Fruit fly (Drosophila melanogaster) whole organism, prepupa: ENCODE results near the gene CG12594.
A peak's percentile ranks its signal among the peaks of the same experiment; 100 is the strongest.

ENCODE experiments used
- Blimp-1 ChIP-seq: fragments of 200-800 bp; sonication (Bioruptor generic); optimal IDR thresholded peaks from 3 replicates; lab custom pipeline; 2017; ENCODE audit warnings: missing biosample characterization, missing genetic modification characterization, mild to moderate bottlenecking, moderate library complexity, missing genetic modification reagents
- CG10669 ChIP-seq: fragments of 200-800 bp; sonication (Bioruptor generic); optimal IDR thresholded peaks from 3 replicates; lab custom pipeline; 2018; ENCODE audit warnings: missing biosample characterization, mild to moderate bottlenecking, missing genetic modification characterization, moderate library complexity
- CG11294 ChIP-seq: fragments of 200-800 bp; sonication (Bioruptor generic); IDR thresholded peaks from 2 replicates; pipeline ENCODE4 v1.3.6; 2022; ENCODE audit warnings: missing biosample characterization, missing genetic modification characterization
- CG3032 ChIP-seq: fragments of 200-800 bp; optimal IDR thresholded peaks from 2 replicates; lab custom pipeline; 2019; ENCODE audit warnings: missing biosample characterization, mild to moderate bottlenecking, missing genetic modification characterization, moderate library complexity
- CG31627 ChIP-seq: fragments of 200-800 bp; sonication (Bioruptor generic); optimal IDR thresholded peaks from 3 replicates; lab custom pipeline; 2016; ENCODE audit warnings: missing biosample characterization, missing genetic modification characterization
- CG32006 ChIP-seq: fragments of 200-800 bp; sonication (Bioruptor generic); optimal IDR thresholded peaks from 3 replicates; lab custom pipeline; 2017; ENCODE audit warnings: missing biosample characterization, mild to moderate bottlenecking, missing genetic modification characterization
- CG34406 ChIP-seq: fragments of 200-800 bp; sonication (Bioruptor generic); optimal IDR thresholded peaks from 3 replicates; lab custom pipeline; 2016; ENCODE audit warnings: missing biosample characterization, missing genetic modification characterization
- CG7368 ChIP-seq: fragments of 200-800 bp; sonication (Bioruptor generic); optimal IDR thresholded peaks from 3 replicates; lab custom pipeline; 2016; ENCODE audit warnings: missing biosample characterization, missing genetic modification characterization
- CG8119 ChIP-seq: fragments of 200-800 bp; sonication (Bioruptor generic); IDR thresholded peaks from 3 replicates; pipeline ENCODE4 v1.3.6; 2022; ENCODE audit warnings: missing biosample characterization, missing genetic modification characterization
- CG8319 ChIP-seq: fragments of 200-800 bp; sonication (Bioruptor generic); optimal IDR thresholded peaks from 3 replicates; lab custom pipeline; 2016; ENCODE audit warnings: missing biosample characterization, missing genetic modification characterization
- CG8632 ChIP-seq: fragments of 200-800 bp; sonication (Bioruptor generic); optimal IDR thresholded peaks from 3 replicates; lab custom pipeline; 2016; ENCODE audit warnings: missing biosample characterization, missing genetic modification characterization
- Eip75B ChIP-seq: fragments of 200-800 bp; sonication (Bioruptor generic); optimal IDR thresholded peaks from 3 replicates; lab custom pipeline; 2016; ENCODE audit warnings: missing biosample characterization, missing genetic modification characterization
- Gug ChIP-seq: fragments of 200-800 bp; sonication (Bioruptor generic); IDR thresholded peaks from 2 replicates; pipeline ENCODE4 v1.3.6; 2022; ENCODE audit warnings: missing biosample characterization, missing genetic modification characterization
- Lpt ChIP-seq: fragments of 200-800 bp; sonication (Bioruptor generic); optimal IDR thresholded peaks from 3 replicates; lab custom pipeline; 2016; ENCODE audit warnings: missing biosample characterization, missing genetic modification characterization
- Sox15 ChIP-seq: fragments of 200-800 bp; sonication (Bioruptor generic); optimal IDR thresholded peaks from 3 replicates; lab custom pipeline; 2016; ENCODE audit warnings: missing biosample characterization, missing genetic modification characterization
- acj6 ChIP-seq: fragments of 200-800 bp; sonication (Bioruptor generic); optimal IDR thresholded peaks from 3 replicates; lab custom pipeline; 2016; ENCODE audit warnings: missing biosample characterization, missing genetic modification characterization
- cyc ChIP-seq: fragments of 200-800 bp; sonication (Bioruptor generic); optimal IDR thresholded peaks from 3 replicates; lab custom pipeline; 2016; ENCODE audit warnings: missing biosample characterization, missing genetic modification characterization
- esn ChIP-seq: fragments of 200-800 bp; sonication (Bioruptor generic); optimal IDR thresholded peaks from 2 replicates; lab custom pipeline; 2016; ENCODE audit warnings: missing biosample characterization, mild to moderate bottlenecking, missing genetic modification characterization, moderate library complexity
- fd85E ChIP-seq: fragments of 200-800 bp; sonication (Bioruptor generic); optimal IDR thresholded peaks from 3 replicates; lab custom pipeline; 2016; ENCODE audit warnings: missing biosample characterization, missing genetic modification characterization
- fkh ChIP-seq: fragments of 200-800 bp; sonication (Bioruptor generic); optimal IDR thresholded peaks from 3 replicates; lab custom pipeline; 2017; ENCODE audit warnings: missing biosample characterization, mild to moderate bottlenecking, missing genetic modification characterization, moderate library complexity
- lz ChIP-seq: fragments of 200-800 bp; sonication (Bioruptor generic); optimal IDR thresholded peaks from 3 replicates; lab custom pipeline; 2016; ENCODE audit warnings: missing biosample characterization, missing genetic modification characterization
- pdm3 ChIP-seq: fragments of 200-800 bp; sonication (Bioruptor generic); optimal IDR thresholded peaks from 3 replicates; lab custom pipeline; 2016; ENCODE audit warnings: missing biosample characterization, missing genetic modification characterization
- ss ChIP-seq, 2 experiments: fragments of 200-800 bp; sonication (Bioruptor generic); optimal IDR thresholded peaks; 2 replicates in 1 of 2; 3 replicates in 1 of 2; lab custom pipeline; 2017 to 2018; ENCODE audit warnings: mild to moderate bottlenecking in 2 of 2, missing biosample characterization in 2 of 2, missing genetic modification characterization in 2 of 2, moderate library complexity in 1 of 2
- svp ChIP-seq: fragments of 200-800 bp; sonication (Bioruptor generic); peaks from one replicate; lab custom pipeline; 2016; ENCODE audit warnings: missing biosample characterization, missing genetic modification characterization

CG12594 gene

dm6 chr3R:11780181-11780688 lies 58.7 kb downstream of the CG12594 start (continued):
- TF ChIP-seq ss (GFP tag; optimal IDR thresholded peaks at IDR 0.05; lab: Kevin White, UChicago) (peak; percentile 96 to 98), Lpt (GFP tag; lab: Kevin White, UChicago) (peak; percentile 93), Sox15 (GFP tag; lab: Kevin White, UChicago) (peak; percentile 93), CG31627 (GFP tag; lab: Kevin White, UChicago) (peak; percentile 89), acj6 (GFP tag; lab: Kevin White, UChicago) (peak; percentile 98), CG8632 (peak; percentile 98), esn (GFP tag; lab: Kevin White, UChicago) (peak; percentile 97), CG32006 (GFP tag; lab: Kevin White, UChicago) (peak; percentile 99), pdm3 (GFP tag; lab: Kevin White, UChicago) (peak; percentile 93), fkh (no peak), Gug (GFP tag; lab: Robert Waterston, UW) (peak; percentile 90), svp (GFP tag; lab: Kevin White, UChicago) (peak; percentile 97), lz (GFP tag; lab: Kevin White, UChicago) (peak; percentile 94), cyc (peak; percentile 93), CG3032 (tag; lab: Kevin White, UChicago) (peak; percentile 99), fd85E (GFP tag; lab: Kevin White, UChicago) (peak; percentile 88), Blimp-1 (peak; percentile 86), CG10669 (GFP tag; lab: Kevin White, UChicago) (peak; percentile 97), CG7368 (GFP tag; lab: Kevin White, UChicago) (peak; percentile 96), CG11294 (GFP tag; lab: Robert Waterston, UW) (peak; percentile 92), CG8119 (GFP tag; lab: Robert Waterston, UW) (peak; percentile 96), CG8319 (peak; percentile 93), Eip75B (peak; percentile 93), CG34406 (GFP tag; lab: Kevin White, UChicago) (peak; percentile 98)
- TF ChIP-seq, all 60 proteins: peak for 58
